Worm (Caenorhabditis elegans) whole organism, L4 larva: ENCODE results near the gene cwp-3.
A peak's percentile ranks its signal among the peaks of the same experiment; 100 is the strongest.

Source experiments
- F10B5.3 ChIP-seq: sonication (generic microtip); optimal IDR thresholded peaks from 2 replicates; lab custom pipeline; 2016; ENCODE audit warnings: mild to moderate bottlenecking, missing genetic modification characterization, missing compliant biosample characterization
- F44E2.7 ChIP-seq: fragments of 200-800 bp; sonication (Bioruptor generic); IDR thresholded peaks from 2 replicates; pipeline ENCODE4 v2.1.2; 2022; ENCODE audit warnings: missing genetic modification characterization, missing compliant biosample characterization
- R02D3.7 ChIP-seq: fragments of 150-350 bp; sonication (generic microtip); optimal IDR thresholded peaks from 3 replicates; lab custom pipeline; 2014; ENCODE audit warnings: missing biosample characterization, missing genetic modification characterization
- T26A8.4 ChIP-seq: fragments of 200-800 bp; sonication (Bioruptor generic); IDR thresholded peaks from 2 replicates; pipeline ENCODE4 v1.3.6; 2022; ENCODE audit warnings: missing genetic modification characterization, missing compliant biosample characterization
- Y75B8A.6 ChIP-seq: fragments of 200-800 bp; sonication (Bioruptor generic); IDR thresholded peaks from 2 replicates; pipeline ENCODE4 v1.3.6; 2022; ENCODE audit warnings: missing genetic modification reagents, missing genetic modification characterization, missing compliant biosample characterization
- ZK337.2 ChIP-seq: fragments of 200-800 bp; sonication (Bioruptor generic); IDR thresholded peaks from 2 replicates; pipeline ENCODE4 v1.3.6; 2022; ENCODE audit warnings: missing genetic modification reagents, missing genetic modification characterization, missing compliant biosample characterization
- ZK546.5 ChIP-seq, 2 experiments: sonication (generic microtip); optimal IDR thresholded peaks; 2 replicates each; lab custom pipeline; 2017; ENCODE audit warnings: missing biosample characterization in 2 of 2, missing genetic modification characterization in 2 of 2
- aha-1 ChIP-seq: fragments of 150-350 bp; peaks from one replicate; lab custom pipeline; 2014; ENCODE audit warnings: missing biosample characterization, missing genetic modification characterization
- aly-2 ChIP-seq: sonication (generic microtip); optimal IDR thresholded peaks from 2 replicates; lab custom pipeline; 2018; ENCODE audit warnings: missing biosample characterization, missing genetic modification characterization
- arid-1 ChIP-seq: fragments of 200-800 bp; sonication (Bioruptor generic); conservative IDR thresholded peaks from 2 replicates; pipeline ENCODE4 v1.3.6; 2022; ENCODE audit warnings: missing genetic modification reagents, missing genetic modification characterization, missing compliant biosample characterization
- attf-4 ChIP-seq: sonication (generic microtip); optimal IDR thresholded peaks from 3 replicates; lab custom pipeline; 2017; ENCODE audit warnings: missing biosample characterization, missing genetic modification characterization
- ceh-28 ChIP-seq: fragments of 150-350 bp; optimal IDR thresholded peaks from 2 replicates; lab custom pipeline; 2014; ENCODE audit warnings: missing biosample characterization, missing genetic modification reagents, missing genetic modification characterization
- ceh-32 ChIP-seq: sonication (generic microtip); optimal IDR thresholded peaks from 2 replicates; lab custom pipeline; 2016; ENCODE audit warnings: mild to moderate bottlenecking, missing genetic modification characterization, missing compliant biosample characterization; ENCODE audit not compliant: poor library complexity
- ceh-62 ChIP-seq: sonication (generic microtip); optimal IDR thresholded peaks from 2 replicates; lab custom pipeline; 2017; ENCODE audit warnings: missing biosample characterization, missing genetic modification characterization
- ctbp-1 ChIP-seq: fragments of 200-800 bp; sonication (Bioruptor generic); IDR thresholded peaks from 2 replicates; pipeline ENCODE4 v1.3.6; 2022; ENCODE audit warnings: missing genetic modification reagents, missing genetic modification characterization, missing compliant biosample characterization
- daf-12 ChIP-seq: fragments of 150-350 bp; optimal IDR thresholded peaks from 2 replicates; lab custom pipeline; 2014; ENCODE audit warnings: missing biosample characterization, missing genetic modification reagents, missing genetic modification characterization
- daf-16 ChIP-seq, 3 experiments: sonication (generic microtip); optimal IDR thresholded peaks; 2 replicates each; lab custom pipeline; 2016 to 2017; ENCODE audit warnings: missing genetic modification characterization in 3 of 3, missing genetic modification reagents in 3 of 3, mild to moderate bottlenecking in 2 of 3, missing compliant biosample characterization in 2 of 3, missing biosample characterization in 1 of 3, moderate library complexity in 1 of 3
- daf-19 ChIP-seq: fragments of 200-800 bp; sonication (Bioruptor generic); conservative IDR thresholded peaks from 2 replicates; pipeline ENCODE4 v1.3.6; 2022; ENCODE audit warnings: missing genetic modification characterization, missing compliant biosample characterization
- daf-8 ChIP-seq: fragments of 200-800 bp; sonication (Bioruptor generic); IDR thresholded peaks from 2 replicates; pipeline ENCODE4 v1.3.6; 2022; ENCODE audit warnings: missing genetic modification characterization, missing compliant biosample characterization
- dmd-8 ChIP-seq: fragments of 200-800 bp; sonication (Bioruptor generic); IDR thresholded peaks from 2 replicates; pipeline ENCODE4 v1.3.6; 2022; ENCODE audit warnings: missing genetic modification characterization, missing compliant biosample characterization
- dmd-9 ChIP-seq: fragments of 200-800 bp; sonication (Bioruptor generic); IDR thresholded peaks from 2 replicates; pipeline ENCODE4 v1.3.6; 2022; ENCODE audit warnings: missing genetic modification reagents, missing genetic modification characterization, missing compliant biosample characterization
- duxl-1 ChIP-seq: sonication (generic microtip); optimal IDR thresholded peaks from 2 replicates; lab custom pipeline; 2016; ENCODE audit warnings: mild to moderate bottlenecking, missing genetic modification characterization, moderate library complexity, missing compliant biosample characterization; ENCODE audit not compliant: poor library complexity
- egl-27 ChIP-seq: sonication (generic microtip); optimal IDR thresholded peaks from 3 replicates; lab custom pipeline; 2017; ENCODE audit warnings: missing biosample characterization, missing genetic modification reagents, missing genetic modification characterization
- gei-8 ChIP-seq: fragments of 200-800 bp; sonication (Bioruptor generic); optimal IDR thresholded peaks from 2 replicates; lab custom pipeline; 2018; ENCODE audit warnings: mild to moderate bottlenecking, missing genetic modification characterization, missing compliant biosample characterization
- hif-1 ChIP-seq, 2 experiments: sonication (generic microtip); optimal IDR thresholded peaks; 2 replicates each; lab custom pipeline; 2016 to 2017; ENCODE audit warnings: missing compliant biosample characterization in 2 of 2, missing genetic modification characterization in 2 of 2, missing genetic modification reagents in 2 of 2, missing genotype in 2 of 2, mild to moderate bottlenecking in 1 of 2
- hlh-11 ChIP-seq: fragments of 200-800 bp; sonication (Bioruptor generic); optimal IDR thresholded peaks from 2 replicates; lab custom pipeline; 2018; ENCODE audit warnings: mild to moderate bottlenecking, missing genetic modification characterization, missing compliant biosample characterization
- lim-7 ChIP-seq: fragments of 200-800 bp; sonication (Bioruptor generic); IDR thresholded peaks from 2 replicates; pipeline ENCODE4 v1.3.6; 2022; ENCODE audit warnings: missing genetic modification characterization, missing compliant biosample characterization
- lin-1 ChIP-seq: fragments of 200-800 bp; sonication (Bioruptor generic); IDR thresholded peaks from 2 replicates; pipeline ENCODE4 v1.3.6; 2022; ENCODE audit warnings: missing genetic modification reagents, missing genetic modification characterization, missing compliant biosample characterization
- lin-13 ChIP-seq: fragments of 150-350 bp; optimal IDR thresholded peaks from 2 replicates; lab custom pipeline; 2014; ENCODE audit warnings: missing biosample characterization, missing genetic modification reagents, missing genetic modification characterization
- lir-3 ChIP-seq: sonication (generic microtip); optimal IDR thresholded peaks from 2 replicates; lab custom pipeline; 2016; ENCODE audit warnings: mild to moderate bottlenecking, missing genetic modification characterization, missing compliant biosample characterization
- madf-9 ChIP-seq: fragments of 200-800 bp; sonication (Bioruptor generic); conservative IDR thresholded peaks from 2 replicates; pipeline ENCODE4 v1.3.6; 2022; ENCODE audit warnings: missing genetic modification reagents, missing genetic modification characterization, missing compliant biosample characterization
- mes-2 ChIP-seq: sonication (generic microtip); optimal IDR thresholded peaks from 2 replicates; lab custom pipeline; 2016; ENCODE audit warnings: missing genotype, mild to moderate bottlenecking, missing genetic modification characterization, missing compliant biosample characterization; ENCODE audit not compliant: poor library complexity, severe bottlenecking
- nhr-102 ChIP-seq: sonication (generic microtip); optimal IDR thresholded peaks from 2 replicates; lab custom pipeline; 2016; ENCODE audit warnings: mild to moderate bottlenecking, missing genetic modification characterization, moderate library complexity, missing compliant biosample characterization
- nhr-42 ChIP-seq: fragments of 200-800 bp; sonication (Bioruptor generic); IDR thresholded peaks from 2 replicates; pipeline ENCODE4 v1.3.6; 2022; ENCODE audit warnings: missing genetic modification characterization, missing compliant biosample characterization
- nhr-48 ChIP-seq: sonication (generic microtip); optimal IDR thresholded peaks from 2 replicates; lab custom pipeline; 2016; ENCODE audit warnings: mild to moderate bottlenecking, missing genetic modification characterization, missing compliant biosample characterization
- nhr-6 ChIP-seq: fragments of 150-350 bp; optimal IDR thresholded peaks from 2 replicates; lab custom pipeline; 2014; ENCODE audit warnings: missing biosample characterization, missing genetic modification characterization
- nhr-76 ChIP-seq: fragments of 150-350 bp; optimal IDR thresholded peaks from 2 replicates; lab custom pipeline; 2014; ENCODE audit warnings: missing biosample characterization, missing genetic modification characterization
- skn-1 ChIP-seq: fragments of 150-350 bp; optimal IDR thresholded peaks from 2 replicates; lab custom pipeline; 2014; ENCODE audit warnings: missing biosample characterization, missing genetic modification characterization
- snpc-1.2 ChIP-seq: fragments of 200-800 bp; sonication (Bioruptor generic); IDR thresholded peaks from 2 replicates; pipeline ENCODE4 v1.3.6; 2022; ENCODE audit warnings: missing genetic modification reagents, missing genetic modification characterization, missing compliant biosample characterization
- spr-1 ChIP-seq: sonication (generic microtip); optimal IDR thresholded peaks from 2 replicates; lab custom pipeline; 2016; ENCODE audit warnings: mild to moderate bottlenecking, missing genetic modification characterization, missing compliant biosample characterization
- spr-3 ChIP-seq: fragments of 200-800 bp; sonication (Bioruptor generic); optimal IDR thresholded peaks from 2 replicates; lab custom pipeline; 2018; ENCODE audit warnings: mild to moderate bottlenecking, missing genetic modification characterization, missing compliant biosample characterization
- tra-1 ChIP-seq: fragments of 200-800 bp; sonication (Bioruptor generic); IDR thresholded peaks from 2 replicates; pipeline ENCODE4 v1.3.6; 2022; ENCODE audit warnings: missing genetic modification reagents, missing genetic modification characterization, missing compliant biosample characterization
- unc-39 ChIP-seq: sonication (generic microtip); optimal IDR thresholded peaks from 2 replicates; lab custom pipeline; 2017; ENCODE audit warnings: missing biosample characterization, missing genetic modification characterization
- vab-7 ChIP-seq: fragments of 200-800 bp; sonication (Bioruptor generic); IDR thresholded peaks from 2 replicates; pipeline ENCODE4 v1.3.6; 2022; ENCODE audit warnings: missing genetic modification reagents, missing genetic modification characterization, missing compliant biosample characterization
- zag-1 ChIP-seq: fragments of 150-350 bp; optimal IDR thresholded peaks from 2 replicates; lab custom pipeline; 2014; ENCODE audit warnings: missing biosample characterization, missing genetic modification characterization
- zfp-3 ChIP-seq: fragments of 200-800 bp; sonication (Bioruptor generic); conservative IDR thresholded peaks from 2 replicates; pipeline ENCODE4 v1.3.6; 2022; ENCODE audit warnings: missing genetic modification reagents, missing genetic modification characterization, missing compliant biosample characterization
- zip-11 ChIP-seq: fragments of 200-800 bp; sonication (Bioruptor generic); IDR thresholded peaks from 2 replicates; pipeline ENCODE4 v1.3.6; 2022; ENCODE audit warnings: missing genetic modification characterization, missing compliant biosample characterization
- zip-2 ChIP-seq: fragments of 150-350 bp; optimal IDR thresholded peaks from 2 replicates; lab custom pipeline; 2014; ENCODE audit warnings: missing biosample characterization, missing genetic modification characterization
- ztf-11 ChIP-seq: fragments of 150-350 bp; optimal IDR thresholded peaks from 2 replicates; lab custom pipeline; 2014; ENCODE audit warnings: missing biosample characterization, missing genetic modification characterization
- ztf-7 ChIP-seq: fragments of 150-350 bp; optimal IDR thresholded peaks from 2 replicates; lab custom pipeline; 2014; ENCODE audit warnings: missing biosample characterization, missing genetic modification characterization

cwp-3 gene

ce11 chrV:4826710-4827380 is 15.8 kb upstream of the cwp-3 start, which contains the start of the genes hsp-6 and C37H5.5:
Gene hsp-6 (minus strand): TSS chrV:4826760.
Gene C37H5.5 (plus strand): TSS chrV:4827360.
- TF ChIP-seq hlh-11 (tag; lab: Kevin White, UChicago) (peak; percentile 87), nhr-6 (tag; lab: Kevin White, UChicago) (peak; percentile 88), spr-1 (peak; percentile 70), R02D3.7 (tag; lab: Kevin White, UChicago) (no peak), zag-1 (tag; lab: Kevin White, UChicago) (no peak), arid-1 (GFP tag; lab: Robert Waterston, UW) (peak; percentile 59; the same call in 1 of the 2 replicates), ctbp-1 (no peak), madf-9 (0 out of 2 replicates have a peak, but pooled peaks have one; percentile 25), lin-13 (peak; percentile 86), T26A8.4 (peak; percentile 68), ceh-62 (tag; lab: Kevin White, UChicago) (no peak), vab-7 (GFP tag; lab: Robert Waterston, UW) (0 out of 2 replicates have a peak, but pooled peaks have one; percentile 36), lin-1 (GFP tag; lab: Robert Waterston, UW) (no peak), unc-39 (tag; lab: Kevin White, UChicago) (no peak), skn-1 (tag; lab: Kevin White, UChicago) (no peak), snpc-1.2 (GFP tag; lab: Robert Waterston, UW) (no peak), Y75B8A.6 (no peak), duxl-1 (peak; percentile 40), spr-3 (GFP tag; lab: Kevin White, UChicago) (peak; percentile 7), zfp-3 (peak; percentile 41; the same call in 1 of the 2 replicates), daf-12 (no peak), zip-2 (no peak), dmd-9 (GFP tag; lab: Robert Waterston, UW) (no peak), attf-4 (no peak), ZK546.5 (tag; optimal IDR thresholded peaks at IDR 0.05; lab: Kevin White, UChicago) (no peak), zip-11 (GFP tag; lab: Robert Waterston, UW) (no peak), tra-1 (no peak), aha-1 (no peak), nhr-42 (GFP tag; lab: Robert Waterston, UW) (peak; percentile 64; the same call in 1 of the 2 replicates), daf-16 (GFP tag; optimal IDR thresholded peaks at IDR 0.05; lab: Kevin White, UChicago) (peak in 1 of 2 experiments; percentile 24), daf-16 (tag; optimal IDR thresholded peaks at IDR 0.05; lab: Kevin White, UChicago) (peak; percentile 56), nhr-102 (tag; lab: Kevin White, UChicago) (peak; percentile 59), nhr-76 (no peak), daf-19 (GFP tag; lab: Robert Waterston, UW) (no peak), ZK337.2 (GFP tag; lab: Robert Waterston, UW) (0 out of 2 replicates have a peak, but pooled peaks have one; percentile 18), dmd-8 (GFP tag; lab: Robert Waterston, UW) (no peak), mes-2 (tag; lab: Kevin White, UChicago) (peak; percentile 92), lim-7 (GFP tag; lab: Robert Waterston, UW) (no peak), ztf-7 (tag; lab: Kevin White, UChicago) (peak; percentile 27), F10B5.3 (no peak), nhr-48 (tag; lab: Kevin White, UChicago) (peak; percentile 50), ceh-32 (tag; lab: Kevin White, UChicago) (no peak), daf-8 (GFP tag; lab: Robert Waterston, UW) (no peak), ceh-28 (tag; lab: Kevin White, UChicago) (no peak), F44E2.7 (no peak), hif-1 (tag; optimal IDR thresholded peaks at IDR 0.05; lab: Kevin White, UChicago) (peak in 1 of 2 experiments; percentile 76), lir-3 (tag; lab: Kevin White, UChicago) (no peak), gei-8 (GFP tag; lab: Kevin White, UChicago) (no peak), egl-27 (tag; lab: Kevin White, UChicago) (no peak), ztf-11 (tag; lab: Kevin White, UChicago) (no peak), aly-2 (tag; lab: Kevin White, UChicago) (no peak)
